Fruit fly (Drosophila melanogaster) S2 (cell line): ENCODE measurements around the gene Clk.

Experiments
- CG8478 ChIP-seq: fragments of >200 bp; optimal IDR thresholded peaks from 2 replicates; lab custom pipeline; 2018
- CTCF ChIP-seq, 2 experiments: fragments of >200 bp; optimal IDR thresholded peaks; 2 replicates each; lab custom pipeline; 2018

DNA sequence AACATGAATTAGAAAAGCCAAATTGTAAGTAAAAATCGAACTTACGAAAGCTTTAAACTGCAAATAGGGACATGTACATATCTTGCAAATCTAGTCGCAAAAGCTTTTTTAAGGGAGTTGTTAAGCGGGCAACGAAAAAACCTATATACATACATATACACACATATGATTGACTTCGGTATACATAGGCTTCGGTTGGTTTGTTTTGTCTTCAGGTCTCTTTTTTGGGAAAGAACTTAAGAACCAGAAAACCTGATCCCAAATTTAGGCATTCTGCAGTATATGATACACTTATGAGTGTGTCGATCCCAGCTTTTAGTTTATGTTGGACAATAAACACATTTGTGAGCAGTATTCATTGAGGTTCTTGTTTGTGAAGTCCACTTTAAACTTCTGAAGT is 48.7 kb downstream of the Clk start:
- TF ChIP-seq CTCF (optimal IDR thresholded peaks at IDR 0.05; lab: Kevin White, UChicago) (no peak), CG8478 (lab: Kevin White, UChicago) (no peak)
